Fruit fly (Drosophila melanogaster) whole organism, prepupa: ENCODE results near the gene CG18418.

Source experiments
- Blimp-1 ChIP-seq: fragments of 200-800 bp; sonication (Bioruptor generic); optimal IDR thresholded peaks from 3 replicates; lab custom pipeline; 2017; ENCODE audit warnings: missing biosample characterization, missing genetic modification characterization, mild to moderate bottlenecking, moderate library complexity, missing genetic modification reagents
- CG10631 ChIP-seq: fragments of 200-800 bp; sonication (Bioruptor generic); optimal IDR thresholded peaks from 2 replicates; lab custom pipeline; 2016; ENCODE audit warnings: missing biosample characterization, missing genetic modification characterization
- CG11762 ChIP-seq: fragments of 200-800 bp; sonication (Bioruptor generic); optimal IDR thresholded peaks from 3 replicates; lab custom pipeline; 2016; ENCODE audit warnings: missing biosample characterization, missing genetic modification characterization; ENCODE audit not compliant: insufficient read depth
- CG15336 ChIP-seq: fragments of 200-800 bp; sonication (Bioruptor generic); IDR thresholded peaks from 2 replicates; pipeline ENCODE4 v1.3.6; 2022; ENCODE audit warnings: missing biosample characterization, missing genetic modification characterization
- CG1621 ChIP-seq: fragments of 200-800 bp; sonication (Bioruptor generic); optimal IDR thresholded peaks from 3 replicates; lab custom pipeline; 2018; ENCODE audit warnings: missing biosample characterization, mild to moderate bottlenecking, missing genetic modification characterization
- CG16779 ChIP-seq: fragments of 200-800 bp; sonication (Bioruptor generic); optimal IDR thresholded peaks from 3 replicates; lab custom pipeline; 2017; ENCODE audit warnings: missing biosample characterization, mild to moderate bottlenecking, missing genetic modification characterization
- CG31627 ChIP-seq: fragments of 200-800 bp; sonication (Bioruptor generic); optimal IDR thresholded peaks from 3 replicates; lab custom pipeline; 2016; ENCODE audit warnings: missing biosample characterization, missing genetic modification characterization
- CG32006 ChIP-seq: fragments of 200-800 bp; sonication (Bioruptor generic); optimal IDR thresholded peaks from 3 replicates; lab custom pipeline; 2017; ENCODE audit warnings: missing biosample characterization, mild to moderate bottlenecking, missing genetic modification characterization
- CG3919 ChIP-seq: fragments of 200-800 bp; sonication (Bioruptor generic); optimal IDR thresholded peaks from 3 replicates; lab custom pipeline; 2016; ENCODE audit warnings: missing biosample characterization, missing genetic modification characterization
- CG4318 ChIP-seq: fragments of 200-800 bp; sonication (Bioruptor generic); optimal IDR thresholded peaks from 3 replicates; lab custom pipeline; 2017; ENCODE audit warnings: missing biosample characterization, mild to moderate bottlenecking, missing genetic modification characterization
- CG6792 ChIP-seq: fragments of 200-800 bp; sonication (Bioruptor generic); optimal IDR thresholded peaks from 3 replicates; lab custom pipeline; 2016; ENCODE audit warnings: missing biosample characterization, missing genetic modification characterization
- CG6808 ChIP-seq: fragments of 200-800 bp; sonication (Bioruptor generic); optimal IDR thresholded peaks from 3 replicates; lab custom pipeline; 2017; ENCODE audit warnings: missing biosample characterization, missing genetic modification characterization, mild to moderate bottlenecking, moderate library complexity, missing genetic modification reagents
- CG6854 ChIP-seq: fragments of 200-800 bp; sonication (Bioruptor generic); optimal IDR thresholded peaks from 2 replicates; lab custom pipeline; 2017; ENCODE audit warnings: missing biosample characterization, mild to moderate bottlenecking, missing genetic modification characterization
- CG8119 ChIP-seq: fragments of 200-800 bp; sonication (Bioruptor generic); IDR thresholded peaks from 3 replicates; pipeline ENCODE4 v1.3.6; 2022; ENCODE audit warnings: missing biosample characterization, missing genetic modification characterization
- CG8319 ChIP-seq: fragments of 200-800 bp; sonication (Bioruptor generic); optimal IDR thresholded peaks from 3 replicates; lab custom pipeline; 2016; ENCODE audit warnings: missing biosample characterization, missing genetic modification characterization
- CG8632 ChIP-seq: fragments of 200-800 bp; sonication (Bioruptor generic); optimal IDR thresholded peaks from 3 replicates; lab custom pipeline; 2016; ENCODE audit warnings: missing biosample characterization, missing genetic modification characterization
- Ets21C ChIP-seq: fragments of 200-800 bp; sonication (Bioruptor generic); optimal IDR thresholded peaks from 3 replicates; lab custom pipeline; 2016; ENCODE audit warnings: missing biosample characterization, missing genetic modification characterization
- Ets96B ChIP-seq: fragments of 200-800 bp; optimal IDR thresholded peaks from 2 replicates; lab custom pipeline; 2019; ENCODE audit warnings: missing biosample characterization, mild to moderate bottlenecking, missing genetic modification characterization, moderate library complexity
- Gug ChIP-seq: fragments of 200-800 bp; sonication (Bioruptor generic); IDR thresholded peaks from 2 replicates; pipeline ENCODE4 v1.3.6; 2022; ENCODE audit warnings: missing biosample characterization, missing genetic modification characterization
- Hr4 ChIP-seq: fragments of 200-800 bp; sonication (Bioruptor generic); optimal IDR thresholded peaks from 3 replicates; lab custom pipeline; 2016; ENCODE audit warnings: missing biosample characterization, missing genetic modification characterization
- OdsH ChIP-seq: fragments of 200-800 bp; sonication (Bioruptor generic); optimal IDR thresholded peaks from 3 replicates; lab custom pipeline; 2016; ENCODE audit warnings: missing biosample characterization, missing genetic modification characterization
- Sox102F ChIP-seq: fragments of 200-800 bp; sonication (Bioruptor generic); optimal IDR thresholded peaks from 2 replicates; lab custom pipeline; 2016; ENCODE audit warnings: missing biosample characterization, mild to moderate bottlenecking, missing genetic modification characterization
- Sox14 ChIP-seq: fragments of 200-800 bp; sonication (Bioruptor generic); optimal IDR thresholded peaks from 3 replicates; lab custom pipeline; 2016; ENCODE audit warnings: missing biosample characterization, missing genetic modification characterization
- Sox15 ChIP-seq: fragments of 200-800 bp; sonication (Bioruptor generic); optimal IDR thresholded peaks from 3 replicates; lab custom pipeline; 2016; ENCODE audit warnings: missing biosample characterization, missing genetic modification characterization
- achi ChIP-seq: fragments of 200-800 bp; sonication (Bioruptor generic); optimal IDR thresholded peaks from 3 replicates; lab custom pipeline; 2016; ENCODE audit warnings: missing biosample characterization, missing genetic modification characterization
- acj6 ChIP-seq: fragments of 200-800 bp; sonication (Bioruptor generic); optimal IDR thresholded peaks from 3 replicates; lab custom pipeline; 2016; ENCODE audit warnings: missing biosample characterization, missing genetic modification characterization
- cyc ChIP-seq: fragments of 200-800 bp; sonication (Bioruptor generic); optimal IDR thresholded peaks from 3 replicates; lab custom pipeline; 2016; ENCODE audit warnings: missing biosample characterization, missing genetic modification characterization
- dac ChIP-seq: fragments of 200-800 bp; sonication (Bioruptor generic); optimal IDR thresholded peaks from 2 replicates; lab custom pipeline; 2017; ENCODE audit warnings: missing biosample characterization, mild to moderate bottlenecking, missing genetic modification characterization
- dsx ChIP-seq: fragments of 200-800 bp; optimal IDR thresholded peaks from 3 replicates; lab custom pipeline; 2019; ENCODE audit warnings: missing biosample characterization, mild to moderate bottlenecking, missing genetic modification characterization, moderate library complexity; ENCODE audit not compliant: poor library complexity, severe bottlenecking
- esn ChIP-seq: fragments of 200-800 bp; sonication (Bioruptor generic); optimal IDR thresholded peaks from 2 replicates; lab custom pipeline; 2016; ENCODE audit warnings: missing biosample characterization, mild to moderate bottlenecking, missing genetic modification characterization, moderate library complexity
- fkh ChIP-seq: fragments of 200-800 bp; sonication (Bioruptor generic); optimal IDR thresholded peaks from 3 replicates; lab custom pipeline; 2017; ENCODE audit warnings: missing biosample characterization, mild to moderate bottlenecking, missing genetic modification characterization, moderate library complexity
- lz ChIP-seq: fragments of 200-800 bp; sonication (Bioruptor generic); optimal IDR thresholded peaks from 3 replicates; lab custom pipeline; 2016; ENCODE audit warnings: missing biosample characterization, missing genetic modification characterization
- net ChIP-seq: fragments of 200-800 bp; sonication (Bioruptor generic); optimal IDR thresholded peaks from 3 replicates; lab custom pipeline; 2016; ENCODE audit warnings: missing biosample characterization, missing genetic modification characterization
- pdm3 ChIP-seq: fragments of 200-800 bp; sonication (Bioruptor generic); optimal IDR thresholded peaks from 3 replicates; lab custom pipeline; 2016; ENCODE audit warnings: missing biosample characterization, missing genetic modification characterization
- salr ChIP-seq, 2 experiments: fragments of 200-800 bp; sonication (Bioruptor generic); optimal IDR thresholded peaks; 3 replicates each; lab custom pipeline; 2016 to 2018; ENCODE audit warnings: missing biosample characterization in 2 of 2, missing genetic modification characterization in 2 of 2, mild to moderate bottlenecking in 1 of 2
- spab ChIP-seq: fragments of 200-800 bp; sonication (Bioruptor generic); optimal IDR thresholded peaks from 2 replicates; lab custom pipeline; 2017; ENCODE audit warnings: missing biosample characterization, mild to moderate bottlenecking, missing genetic modification characterization, missing genetic modification reagents
- ss ChIP-seq, 2 experiments: fragments of 200-800 bp; sonication (Bioruptor generic); optimal IDR thresholded peaks; 2 replicates in 1 of 2; 3 replicates in 1 of 2; lab custom pipeline; 2017 to 2018; ENCODE audit warnings: mild to moderate bottlenecking in 2 of 2, missing biosample characterization in 2 of 2, missing genetic modification characterization in 2 of 2, moderate library complexity in 1 of 2
- svp ChIP-seq: fragments of 200-800 bp; sonication (Bioruptor generic); peaks from one replicate; lab custom pipeline; 2016; ENCODE audit warnings: missing biosample characterization, missing genetic modification characterization
- topi ChIP-seq: fragments of 200-800 bp; sonication (Bioruptor generic); optimal IDR thresholded peaks from 3 replicates; lab custom pipeline; 2016; ENCODE audit warnings: missing biosample characterization, missing genetic modification characterization
- vri ChIP-seq: fragments of 200-800 bp; sonication (Bioruptor generic); optimal IDR thresholded peaks from 3 replicates; lab custom pipeline; 2016; ENCODE audit warnings: missing biosample characterization, mild to moderate bottlenecking, missing genetic modification characterization

Gene CG18418

DNA sequence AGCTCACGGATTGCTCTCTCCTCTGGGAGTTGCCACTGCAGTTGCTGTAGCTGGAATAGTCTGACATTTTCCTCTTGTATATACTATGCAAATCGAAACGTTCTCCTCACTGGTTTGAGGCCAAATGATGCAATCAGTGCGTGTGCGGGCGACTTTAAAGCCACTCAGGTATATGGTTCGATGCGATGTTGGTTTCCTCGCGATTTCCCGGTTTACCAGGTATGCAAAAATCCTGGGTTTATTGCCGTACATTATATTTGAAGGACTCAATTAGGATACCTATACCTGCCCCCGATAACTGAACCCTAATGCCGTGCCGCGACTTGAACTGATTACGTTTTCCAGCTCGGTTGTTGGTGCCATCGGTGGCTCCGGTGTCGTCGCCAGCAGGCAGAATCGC is 19.9 kb upstream of the CG18418 start, which contains the start of gene CG13712:
TSS of gene CG13712 (minus strand) at position 101 of the 400 bp plus-strand sequence.
- TF ChIP-seq Hr4 (GFP tag; lab: Kevin White, UChicago), result no peak
- no peak for TF ChIP-seq esn (GFP tag; lab: Kevin White, UChicago)
- no peak for TF ChIP-seq OdsH
- TF ChIP-seq Ets21C (GFP tag; lab: Kevin White, UChicago), result no peak
- no peak for TF ChIP-seq salr (GFP tag; optimal IDR thresholded peaks at IDR 0.05; lab: Kevin White, UChicago)
- TF ChIP-seq pdm3 (GFP tag; lab: Kevin White, UChicago), result no peak
- no peak for TF ChIP-seq dac (GFP tag; lab: Kevin White, UChicago)
- TF ChIP-seq cyc (GFP tag; lab: Kevin White, UChicago), result no peak
- no peak for TF ChIP-seq Sox102F (GFP tag; lab: Kevin White, UChicago)
- no peak for TF ChIP-seq Blimp-1 (GFP tag; lab: Kevin White, UChicago)
- TF ChIP-seq CG10631 (GFP tag; lab: Kevin White, UChicago), result no peak
- TF ChIP-seq vri (GFP tag; lab: Kevin White, UChicago), result no peak
- TF ChIP-seq fkh (GFP tag; lab: Kevin White, UChicago), result no peak
- no peak for TF ChIP-seq svp

DNA sequence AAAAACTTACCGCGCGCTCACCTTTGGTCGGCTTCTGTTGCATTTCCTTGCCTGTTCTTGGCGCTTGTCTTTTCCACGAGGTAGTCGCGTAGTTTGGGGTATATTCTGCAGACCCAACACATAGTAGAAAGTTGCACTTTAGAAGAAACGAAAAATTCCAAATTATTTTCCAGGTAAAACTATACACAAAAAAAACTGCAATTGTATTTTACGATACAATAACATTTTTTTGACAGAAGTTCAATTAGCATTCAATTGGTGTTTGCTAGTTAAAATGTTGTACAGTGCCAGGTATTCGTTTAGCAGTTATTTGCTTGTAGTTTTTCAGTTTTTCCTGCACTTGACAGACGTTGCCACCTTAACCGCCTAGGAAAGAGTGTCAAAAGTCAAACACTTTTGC is 18.7 kb upstream of the CG18418 start:
- TF ChIP-seq CG32006, result peak; percentile 24
- no peak for TF ChIP-seq salr (GFP tag; optimal IDR thresholded peaks at IDR 0.05; lab: Kevin White, UChicago)
- no peak for TF ChIP-seq CG4318
- no peak for TF ChIP-seq CG11762 (GFP tag; lab: Kevin White, UChicago)
- no peak for TF ChIP-seq topi
- no peak for TF ChIP-seq Sox102F (GFP tag; lab: Kevin White, UChicago)
- TF ChIP-seq CG31627 (GFP tag; lab: Kevin White, UChicago), result no peak
- TF ChIP-seq CG15336 (GFP tag; lab: Robert Waterston, UW), result 0 out of 2 replicates have a peak, but pooled peaks have one; percentile 7
- TF ChIP-seq Hr4 (GFP tag; lab: Kevin White, UChicago), result no peak
- TF ChIP-seq net (GFP tag; lab: Kevin White, UChicago), result no peak
- no peak for TF ChIP-seq CG6792 (GFP tag; lab: Kevin White, UChicago)
- no peak for TF ChIP-seq achi (GFP tag; lab: Kevin White, UChicago)
- no peak for TF ChIP-seq fkh (GFP tag; lab: Kevin White, UChicago)
- no peak for TF ChIP-seq CG6854 (GFP tag; lab: Kevin White, UChicago)
- TF ChIP-seq CG10631 (GFP tag; lab: Kevin White, UChicago), result no peak
- no peak for TF ChIP-seq CG3919 (GFP tag; lab: Kevin White, UChicago)
- no peak for TF ChIP-seq spab
- no peak for TF ChIP-seq CG8632 (GFP tag; lab: Kevin White, UChicago)
- no peak for TF ChIP-seq lz
- TF ChIP-seq Ets21C (GFP tag; lab: Kevin White, UChicago), result no peak
- no peak for TF ChIP-seq CG8319 (GFP tag; lab: Kevin White, UChicago)
- 0 out of 2 replicates have a peak, but pooled peaks have one; percentile 12 for TF ChIP-seq Gug (GFP tag; lab: Robert Waterston, UW)
- no peak for TF ChIP-seq CG6808 (GFP tag; lab: Kevin White, UChicago)
- TF ChIP-seq CG1621, result no peak
- TF ChIP-seq acj6 (GFP tag; lab: Kevin White, UChicago), result no peak
- no peak for TF ChIP-seq cyc (GFP tag; lab: Kevin White, UChicago)
- TF ChIP-seq Ets96B (tag; lab: Kevin White, UChicago), result no peak
- no peak for TF ChIP-seq ss (GFP tag; optimal IDR thresholded peaks at IDR 0.05; lab: Kevin White, UChicago)
- TF ChIP-seq CG8119 (GFP tag; lab: Robert Waterston, UW), result 0 out of 3 replicates have a peak, but pooled peaks have one; percentile 14
- no peak for TF ChIP-seq dsx
- TF ChIP-seq Sox14 (GFP tag; lab: Kevin White, UChicago), result no peak
- no peak for TF ChIP-seq Sox15 (GFP tag; lab: Kevin White, UChicago)
- no peak for TF ChIP-seq CG16779
